Worm (Caenorhabditis elegans): ENCODE data around the gene dmsr-14.

The dmsr-14 gene

ce11 chrV:6817184-6817583, at the start of gene dmsr-14:
Gene dmsr-14 (minus strand): TSS chrV:6817284.
- TF ChIP-seq hlh-4 (tag; optimal IDR thresholded peaks at IDR 0.05) (peak; percentile 7), fkh-8 (tag; optimal IDR thresholded peaks at IDR 0.05) (peak; percentile 48), lin-15B (tag; optimal IDR thresholded peaks at IDR 0.05) (no peak), sup-37 (GFP tag; optimal IDR thresholded peaks at IDR 0.05) (no peak), grh-1 (GFP tag; IDR thresholded peaks at IDR 0.05) (no peak), ama-1 (optimal IDR thresholded peaks at IDR 0.05) (no peak), egl-27 (tag; optimal IDR thresholded peaks at IDR 0.05) (no peak), isw-1 (GFP tag; IDR thresholded peaks at IDR 0.05) (no peak), nhr-90 (tag; optimal IDR thresholded peaks at IDR 0.05; ENCODE audit: poor library complexity) (no peak), dsc-1 (tag; optimal IDR thresholded peaks at IDR 0.05) (no peak)

DNA sequence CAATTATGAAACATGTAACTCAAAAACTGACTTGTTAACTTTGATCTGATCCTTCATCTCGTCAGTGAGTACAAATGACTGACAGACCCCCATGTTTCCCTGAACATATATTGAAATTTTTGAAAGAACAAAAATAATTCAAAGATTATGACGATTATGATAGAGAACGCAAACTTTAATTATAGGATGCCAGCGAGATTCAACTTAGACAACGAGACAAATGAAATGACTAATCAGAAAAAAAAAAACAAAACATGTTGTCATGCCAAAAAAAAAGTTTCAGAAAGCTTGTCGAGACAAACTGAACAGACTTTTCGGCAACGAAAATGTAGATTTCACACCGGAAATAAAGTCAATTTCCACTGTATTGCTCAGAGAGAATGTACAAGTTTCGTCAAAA, 37.6 kb upstream of the dmsr-14 start, which contains the start of gene gpa-10:
gpa-10 (minus strand) TSS at position 101 of the 400 bp plus-strand sequence.
- TF ChIP-seq nhr-71 (tag; optimal IDR thresholded peaks at IDR 0.05): no peak
- TF ChIP-seq lin-13 (GFP tag; optimal IDR thresholded peaks at IDR 0.05): no peak
- no peak for TF ChIP-seq nhr-85 (tag)
- no peak for TF ChIP-seq elt-2 (tag; optimal IDR thresholded peaks at IDR 0.05)
- no peak for TF ChIP-seq unc-62 (GFP tag; optimal IDR thresholded peaks at IDR 0.05)
- no peak for TF ChIP-seq elt-3 (tag; optimal IDR thresholded peaks at IDR 0.05)
- TF ChIP-seq nhr-11 (tag; optimal IDR thresholded peaks at IDR 0.05): no peak
- TF ChIP-seq nhr-47 (tag; optimal IDR thresholded peaks at IDR 0.05): no peak
- TF ChIP-seq snpc-4 (tag; optimal IDR thresholded peaks at IDR 0.05): no peak
- TF ChIP-seq C04F5.9 (tag; optimal IDR thresholded peaks at IDR 0.05): no peak
- no peak for TF ChIP-seq efl-3 (GFP tag; optimal IDR thresholded peaks at IDR 0.05)
- no peak for TF ChIP-seq rnt-1 (tag; optimal IDR thresholded peaks at IDR 0.05)
- TF ChIP-seq mef-2 (tag; optimal IDR thresholded peaks at IDR 0.05): no peak

DNA sequence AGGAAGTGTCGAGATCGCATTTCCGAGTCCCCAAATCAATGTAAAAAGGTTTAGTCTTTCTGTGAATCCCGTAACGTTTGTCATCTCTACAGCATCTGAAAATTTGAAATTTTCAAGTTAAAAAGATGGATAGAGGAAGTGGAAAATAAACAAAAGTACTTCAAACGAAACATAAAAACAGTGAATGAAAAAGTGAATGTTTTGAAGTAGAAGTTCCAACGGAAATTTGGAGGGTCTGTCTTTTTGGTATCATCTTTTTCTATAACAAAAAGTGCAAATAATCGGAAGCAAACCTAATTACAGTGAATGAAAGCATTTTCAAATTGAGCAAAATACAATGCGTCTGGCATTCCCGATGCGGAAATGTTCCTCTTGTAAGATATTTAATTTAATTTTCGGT, 29.4 kb upstream of the dmsr-14 start, which contains the start of gene lgc-54:
lgc-54 (minus strand) TSS at position 101 of the 400 bp plus-strand sequence.
- TF ChIP-seq unc-62 (GFP tag; optimal IDR thresholded peaks at IDR 0.05): no peak

- TF ChIP-seq nhr-11 (tag; optimal IDR thresholded peaks at IDR 0.05): no peak
- TF ChIP-seq nhr-20 (tag; optimal IDR thresholded peaks at IDR 0.05): no peak
- TF ChIP-seq hlh-17 (GFP tag; optimal IDR thresholded peaks at IDR 0.05; ENCODE audit: borderline replicate concordance): no peak
- TF ChIP-seq efl-1 (optimal IDR thresholded peaks at IDR 0.05): no peak
- TF ChIP-seq efl-1 (GFP tag; optimal IDR thresholded peaks at IDR 0.05 in 1 of 2): peak in 1 of 2 experiments; percentile 25
- no peak for TF ChIP-seq ama-1 (optimal IDR thresholded peaks at IDR 0.05)
These were observed 25.4 kb upstream of the dmsr-14 start, which contains the start of gene T15B7.1 for ce11 chrV:6842437-6842836. Gene T15B7.1 (plus strand): TSS chrV:6842737.

ce11 chrV:6839008-6839407, 21.9 kb upstream of the dmsr-14 start, which contains the start of gene hpo-8:
Gene hpo-8 (plus strand): TSS chrV:6839289.
- TF ChIP-seq dsc-1 (tag; optimal IDR thresholded peaks at IDR 0.05) (no peak), efl-1 (optimal IDR thresholded peaks at IDR 0.05) (no peak), efl-1 (GFP tag; optimal IDR thresholded peaks at IDR 0.05 in 1 of 2) (peak in 1 of 2 experiments; percentile 89)

- TF ChIP-seq mep-1 (tag; optimal IDR thresholded peaks at IDR 0.05) (peak; percentile 36), nhr-47 (tag; optimal IDR thresholded peaks at IDR 0.05) (peak; percentile 53), nhr-11 (tag; optimal IDR thresholded peaks at IDR 0.05) (no peak), elt-3 (tag; optimal IDR thresholded peaks at IDR 0.05) (peak in 1 of 6 experiments; percentile 1), swsn-7 (tag; optimal IDR thresholded peaks at IDR 0.05) (peak; percentile 36), grh-1 (GFP tag; IDR thresholded peaks at IDR 0.05) (no peak), ces-1 (GFP tag; optimal IDR thresholded peaks at IDR 0.05) (no peak), nhr-85 (tag) (peak; percentile 53), nhr-71 (tag; optimal IDR thresholded peaks at IDR 0.05) (peak; percentile 50), efl-1 (optimal IDR thresholded peaks at IDR 0.05) (peak; percentile 32 to 83), efl-1 (GFP tag; optimal IDR thresholded peaks at IDR 0.05 in 1 of 2) (peak; percentile 84 to 97), skn-1 (tag; optimal IDR thresholded peaks at IDR 0.05) (peak; percentile 57), nhr-19 (GFP tag; conservative IDR thresholded peaks at IDR 0.05) (peak; percentile 44), irx-1 (tag; optimal IDR thresholded peaks at IDR 0.05) (peak; percentile 20), fkh-10 (GFP tag; optimal IDR thresholded peaks at IDR 0.05) (no peak), aha-1 (tag; optimal IDR thresholded peaks at IDR 0.05) (no peak), tbx-2 (tag; optimal IDR thresholded peaks at IDR 0.05) (peak; percentile 18), dsc-1 (tag; optimal IDR thresholded peaks at IDR 0.05) (peak; percentile 21), lin-35 (GFP tag; optimal IDR thresholded peaks at IDR 0.05) (peak; percentile 67 to 87), blmp-1 (tag; optimal IDR thresholded peaks at IDR 0.05) (peak; percentile 19), dpl-1 (GFP tag; optimal IDR thresholded peaks at IDR 0.05) (peak; percentile 72 to 88 (median 82)), ceh-82 (tag; optimal IDR thresholded peaks at IDR 0.05) (peak in 2 of 3 experiments; percentile 11 to 33), C16A3.4 (tag; optimal IDR thresholded peaks at IDR 0.05) (peak; percentile 31), sup-37 (GFP tag; optimal IDR thresholded peaks at IDR 0.05) (no peak), zag-1 (tag; optimal IDR thresholded peaks at IDR 0.05) (no peak)
These were observed 21.5 kb upstream of the dmsr-14 start, which contains the start of gene T15B7.15 for ce11 chrV:6838599-6838998. Gene T15B7.15 (minus strand): TSS chrV:6838665.

All from whole organism, L1 larva.